Fruit fly (Drosophila melanogaster) S2 (cell line): ENCODE results near the gene CG31627.

Source experiments
- CG8478 ChIP-seq: fragments of >200 bp; optimal IDR thresholded peaks from 2 replicates; lab custom pipeline; 2018
- CTCF ChIP-seq, 2 experiments: fragments of >200 bp; optimal IDR thresholded peaks; 2 replicates each; lab custom pipeline; 2018

- no peak for TF ChIP-seq CTCF (optimal IDR thresholded peaks at IDR 0.05; lab: Kevin White, UChicago)
- no peak for TF ChIP-seq CG8478 (lab: Kevin White, UChicago)
These were observed 4.5 kb upstream of the CG31627 start, which contains the start of the genes mAcon1, CG43345 and CG43346 for dm6 chr2L:21168295-21169159.
